Fruit fly (Drosophila melanogaster) whole organism, embryonic: ENCODE results near the gene CG45073.

ENCODE experiments used
- B-H2 ChIP-seq: fragments of 200-800 bp; sonication (Bioruptor generic); optimal IDR thresholded peaks from 2 replicates; lab custom pipeline; 2018; ENCODE audit warnings: missing biosample characterization, mild to moderate bottlenecking, missing genetic modification characterization
- CG10147 ChIP-seq: fragments of 200-800 bp; sonication (Bioruptor generic); optimal IDR thresholded peaks from 2 replicates; lab custom pipeline; 2019; ENCODE audit warnings: missing biosample characterization, mild to moderate bottlenecking, missing genetic modification characterization, moderate library complexity
- CG17361 ChIP-seq: fragments of 200-800 bp; sonication (Bioruptor generic); IDR thresholded peaks from 3 replicates; pipeline ENCODE4 v1.3.6; 2022; ENCODE audit warnings: missing biosample characterization, missing genetic modification characterization
- CG1832 ChIP-seq: fragments of 200-800 bp; sonication (Bioruptor generic); optimal IDR thresholded peaks from 2 replicates; lab custom pipeline; 2017; ENCODE audit warnings: missing biosample characterization, mild to moderate bottlenecking, missing genetic modification characterization, inconsistent platforms
- CG2678 ChIP-seq: fragments of 200-800 bp; sonication (Bioruptor generic); optimal IDR thresholded peaks from 3 replicates; lab custom pipeline; 2019; ENCODE audit warnings: missing biosample characterization, mild to moderate bottlenecking, missing genetic modification characterization, moderate library complexity
- ab ChIP-seq: fragments of 200-800 bp; sonication (Bioruptor generic); optimal IDR thresholded peaks from 2 replicates; lab custom pipeline; 2016; ENCODE audit warnings: missing biosample characterization, missing genetic modification characterization
- al ChIP-seq: fragments of 200-800 bp; sonication (Bioruptor generic); IDR thresholded peaks from 2 replicates; pipeline ENCODE4 v1.3.6; 2022; ENCODE audit warnings: missing biosample characterization, missing genetic modification characterization
- psq ChIP-seq: fragments of 200-800 bp; sonication (Bioruptor generic); optimal IDR thresholded peaks from 2 replicates; lab custom pipeline; 2017; ENCODE audit warnings: missing biosample characterization, missing genetic modification characterization
- pum ChIP-seq: fragments of 200-800 bp; sonication (Bioruptor generic); optimal IDR thresholded peaks from 2 replicates; lab custom pipeline; 2016; ENCODE audit warnings: missing biosample characterization, missing genetic modification characterization

DNA sequence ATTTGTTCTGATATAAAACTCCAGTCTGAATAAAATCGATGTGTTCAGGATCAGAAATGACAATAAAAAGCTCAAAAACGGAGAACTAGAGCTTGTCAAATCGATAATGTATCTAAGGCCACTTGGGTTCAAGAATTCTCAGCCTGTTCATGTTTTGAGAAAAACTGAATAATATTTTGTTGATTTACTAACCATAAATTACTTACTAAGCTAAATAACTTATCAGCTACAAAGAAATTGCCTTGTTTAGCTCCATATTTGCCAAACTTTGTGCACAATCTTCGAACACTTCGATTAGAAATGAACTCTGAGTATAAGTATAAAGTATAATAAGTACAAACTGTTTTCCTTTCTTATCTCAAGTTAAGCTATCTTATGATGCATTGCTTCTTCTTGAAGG is 7.8 kb upstream of the CG45073 start, which contains the start of gene CG31029:
- TF ChIP-seq CG1832 (GFP tag; lab: Kevin White, UChicago), result no peak
- TF ChIP-seq pum (GFP tag; lab: Kevin White, UChicago), result no peak
- TF ChIP-seq CG17361 (GFP tag; lab: Robert Waterston, UW), result no peak
- TF ChIP-seq CG2678, result no peak
- TF ChIP-seq ab (GFP tag; lab: Kevin White, UChicago), result no peak
- TF ChIP-seq CG10147 (GFP tag; lab: Kevin White, UChicago), result no peak
- no peak for TF ChIP-seq psq (GFP tag; lab: Kevin White, UChicago)
- TF ChIP-seq al (GFP tag; lab: Robert Waterston, UW), result no peak
- no peak for TF ChIP-seq B-H2
